Worm (Caenorhabditis elegans) whole organism, L4 larva: Measurements from ENCODE around the gene dos-3.

Source experiments
- F10B5.3 ChIP-seq: sonication (generic microtip); optimal IDR thresholded peaks from 2 replicates; lab custom pipeline; 2016; ENCODE audit warnings: mild to moderate bottlenecking, missing genetic modification characterization, missing compliant biosample characterization
- F37D6.2 ChIP-seq: sonication (generic microtip); optimal IDR thresholded peaks from 2 replicates; lab custom pipeline; 2016; ENCODE audit warnings: mild to moderate bottlenecking, missing genetic modification characterization, missing compliant biosample characterization
- F49E8.2 ChIP-seq: sonication (generic microtip); optimal IDR thresholded peaks from 2 replicates; lab custom pipeline; 2016; ENCODE audit warnings: missing compliant biosample characterization, mild to moderate bottlenecking, missing genetic modification characterization, borderline replicate concordance
- T26A8.4 ChIP-seq: fragments of 200-800 bp; sonication (Bioruptor generic); IDR thresholded peaks from 2 replicates; pipeline ENCODE4 v1.3.6; 2022; ENCODE audit warnings: missing genetic modification characterization, missing compliant biosample characterization
- Y75B8A.6 ChIP-seq: fragments of 200-800 bp; sonication (Bioruptor generic); IDR thresholded peaks from 2 replicates; pipeline ENCODE4 v1.3.6; 2022; ENCODE audit warnings: missing genetic modification reagents, missing genetic modification characterization, missing compliant biosample characterization
- ZK337.2 ChIP-seq: fragments of 200-800 bp; sonication (Bioruptor generic); IDR thresholded peaks from 2 replicates; pipeline ENCODE4 v1.3.6; 2022; ENCODE audit warnings: missing genetic modification reagents, missing genetic modification characterization, missing compliant biosample characterization
- aha-1 ChIP-seq: fragments of 150-350 bp; peaks from one replicate; lab custom pipeline; 2014; ENCODE audit warnings: missing biosample characterization, missing genetic modification characterization
- ceh-44 ChIP-seq: fragments of 200-800 bp; sonication (Bioruptor generic); IDR thresholded peaks from 2 replicates; pipeline ENCODE4 v1.3.6; 2022; ENCODE audit warnings: missing genetic modification reagents, missing genetic modification characterization, missing compliant biosample characterization
- ceh-62 ChIP-seq: sonication (generic microtip); optimal IDR thresholded peaks from 2 replicates; lab custom pipeline; 2017; ENCODE audit warnings: missing biosample characterization, missing genetic modification characterization
- ces-1 ChIP-seq: fragments of 150-350 bp; sonication (generic microtip); optimal IDR thresholded peaks from 4 replicates; lab custom pipeline; 2014; ENCODE audit warnings: missing biosample characterization, missing genetic modification reagents, missing genetic modification characterization
- cey-2 ChIP-seq: sonication (generic microtip); optimal IDR thresholded peaks from 3 replicates; lab custom pipeline; 2017; ENCODE audit warnings: missing genetic modification characterization, mild to moderate bottlenecking, missing compliant biosample characterization, antibody characterized with exemption, borderline replicate concordance; ENCODE audit not compliant: insufficient read depth
- ctbp-1 ChIP-seq: fragments of 200-800 bp; sonication (Bioruptor generic); IDR thresholded peaks from 2 replicates; pipeline ENCODE4 v1.3.6; 2022; ENCODE audit warnings: missing genetic modification reagents, missing genetic modification characterization, missing compliant biosample characterization
- daf-19 ChIP-seq: fragments of 200-800 bp; sonication (Bioruptor generic); conservative IDR thresholded peaks from 2 replicates; pipeline ENCODE4 v1.3.6; 2022; ENCODE audit warnings: missing genetic modification characterization, missing compliant biosample characterization
- dmd-8 ChIP-seq: fragments of 200-800 bp; sonication (Bioruptor generic); IDR thresholded peaks from 2 replicates; pipeline ENCODE4 v1.3.6; 2022; ENCODE audit warnings: missing genetic modification characterization, missing compliant biosample characterization
- dpl-1 ChIP-seq: fragments of 150-350 bp; optimal IDR thresholded peaks from 2 replicates; lab custom pipeline; 2014; ENCODE audit warnings: missing biosample characterization, missing genetic modification reagents, missing genetic modification characterization
- dve-1 ChIP-seq: sonication (generic microtip); optimal IDR thresholded peaks from 2 replicates; lab custom pipeline; 2017; ENCODE audit warnings: antibody characterized with exemption, mild to moderate bottlenecking, missing genetic modification characterization, missing compliant biosample characterization; ENCODE audit not compliant: insufficient read depth
- gei-8 ChIP-seq: fragments of 200-800 bp; sonication (Bioruptor generic); optimal IDR thresholded peaks from 2 replicates; lab custom pipeline; 2018; ENCODE audit warnings: mild to moderate bottlenecking, missing genetic modification characterization, missing compliant biosample characterization
- hlh-30 ChIP-seq: sonication (generic microtip); optimal IDR thresholded peaks from 2 replicates; lab custom pipeline; 2017; ENCODE audit warnings: antibody characterized with exemption, mild to moderate bottlenecking, missing genetic modification characterization, missing compliant biosample characterization; ENCODE audit not compliant: insufficient read depth
- hmg-1.1 ChIP-seq: fragments of 200-800 bp; sonication (Bioruptor generic); IDR thresholded peaks from 2 replicates; pipeline ENCODE4 v1.3.6; 2022; ENCODE audit warnings: missing genetic modification reagents, missing genetic modification characterization, missing compliant biosample characterization
- lin-39 ChIP-seq: fragments of 150-350 bp; optimal IDR thresholded peaks from 2 replicates; lab custom pipeline; 2014; ENCODE audit warnings: missing biosample characterization, missing genetic modification reagents, missing genetic modification characterization
- lir-3 ChIP-seq: sonication (generic microtip); optimal IDR thresholded peaks from 2 replicates; lab custom pipeline; 2016; ENCODE audit warnings: mild to moderate bottlenecking, missing genetic modification characterization, missing compliant biosample characterization
- lsy-2 ChIP-seq, 2 experiments: fragments of 150-350 bp in 1 of 2; sonication (generic microtip) in 1 of 2; optimal IDR thresholded peaks; 2 replicates each; lab custom pipeline; 2014 to 2017; ENCODE audit warnings: missing biosample characterization in 2 of 2, missing genetic modification characterization in 2 of 2
- madf-5 ChIP-seq, 2 experiments: fragments of 200-800 bp; sonication (Bioruptor generic); IDR thresholded peaks; 2 replicates each; pipeline ENCODE4 v1.3.6; 2022; ENCODE audit warnings: missing compliant biosample characterization in 2 of 2, missing genetic modification characterization in 2 of 2
- mdt-29 ChIP-seq: fragments of 200-800 bp; sonication (Bioruptor generic); IDR thresholded peaks from 2 replicates; pipeline ENCODE4 v1.3.6; 2022; ENCODE audit warnings: missing genetic modification reagents, missing genetic modification characterization, missing compliant biosample characterization
- mxl-3 ChIP-seq: fragments of 200-800 bp; sonication (Bioruptor generic); optimal IDR thresholded peaks from 2 replicates; lab custom pipeline; 2018; ENCODE audit warnings: mild to moderate bottlenecking, missing genetic modification characterization, missing compliant biosample characterization
- nhr-10 ChIP-seq: fragments of 150-350 bp; optimal IDR thresholded peaks from 2 replicates; lab custom pipeline; 2014; ENCODE audit warnings: missing biosample characterization, missing genetic modification characterization
- nhr-102 ChIP-seq: sonication (generic microtip); optimal IDR thresholded peaks from 2 replicates; lab custom pipeline; 2016; ENCODE audit warnings: mild to moderate bottlenecking, missing genetic modification characterization, moderate library complexity, missing compliant biosample characterization
- nhr-11 ChIP-seq: fragments of 150-350 bp; optimal IDR thresholded peaks from 2 replicates; lab custom pipeline; 2014; ENCODE audit warnings: missing biosample characterization, missing genetic modification characterization
- nhr-111 ChIP-seq: fragments of 200-800 bp; sonication (Bioruptor generic); optimal IDR thresholded peaks from 2 replicates; lab custom pipeline; 2018; ENCODE audit warnings: mild to moderate bottlenecking, missing genetic modification characterization, missing compliant biosample characterization
- nhr-41 ChIP-seq: fragments of 200-800 bp; sonication (Bioruptor generic); IDR thresholded peaks from 2 replicates; pipeline ENCODE4 v1.3.6; 2022; ENCODE audit warnings: missing genetic modification reagents, missing genetic modification characterization, missing compliant biosample characterization
- nhr-42 ChIP-seq: fragments of 200-800 bp; sonication (Bioruptor generic); IDR thresholded peaks from 2 replicates; pipeline ENCODE4 v1.3.6; 2022; ENCODE audit warnings: missing genetic modification characterization, missing compliant biosample characterization
- nhr-6 ChIP-seq: fragments of 150-350 bp; optimal IDR thresholded peaks from 2 replicates; lab custom pipeline; 2014; ENCODE audit warnings: missing biosample characterization, missing genetic modification characterization
- nhr-77 ChIP-seq: fragments of 150-350 bp; optimal IDR thresholded peaks from 2 replicates; lab custom pipeline; 2014; ENCODE audit warnings: missing biosample characterization, missing genetic modification characterization
- pha-4 ChIP-seq, 2 experiments: fragments of 150-350 bp in 1 of 2; fragments of 200-800 bp in 1 of 2; sonication (Bioruptor generic) in 1 of 2; IDR thresholded peaks in 1 of 2; optimal IDR thresholded peaks in 1 of 2; 2 replicates each; pipeline versions ENCODE4 v1.3.6 to Lab custom; 2014 to 2022; ENCODE audit warnings: missing genetic modification characterization in 2 of 2, missing genetic modification reagents in 2 of 2, missing biosample characterization in 1 of 2, missing compliant biosample characterization in 1 of 2
- set-16 ChIP-seq: fragments of 200-800 bp; sonication (Bioruptor generic); IDR thresholded peaks from 2 replicates; pipeline ENCODE4 v1.3.6; 2022; ENCODE audit warnings: missing genetic modification reagents, missing genetic modification characterization, missing compliant biosample characterization
- skn-1 ChIP-seq: fragments of 150-350 bp; optimal IDR thresholded peaks from 2 replicates; lab custom pipeline; 2014; ENCODE audit warnings: missing biosample characterization, missing genetic modification characterization
- snpc-4 ChIP-seq: fragments of 150-350 bp; optimal IDR thresholded peaks from 2 replicates; lab custom pipeline; 2014; ENCODE audit warnings: missing biosample characterization, missing genetic modification characterization
- spr-1 ChIP-seq: sonication (generic microtip); optimal IDR thresholded peaks from 2 replicates; lab custom pipeline; 2016; ENCODE audit warnings: mild to moderate bottlenecking, missing genetic modification characterization, missing compliant biosample characterization
- tra-1 ChIP-seq: fragments of 200-800 bp; sonication (Bioruptor generic); IDR thresholded peaks from 2 replicates; pipeline ENCODE4 v1.3.6; 2022; ENCODE audit warnings: missing genetic modification reagents, missing genetic modification characterization, missing compliant biosample characterization
- unc-130 ChIP-seq: sonication (generic microtip); optimal IDR thresholded peaks from 2 replicates; lab custom pipeline; 2016; ENCODE audit warnings: missing genetic modification reagents, missing genetic modification characterization, missing compliant biosample characterization
- unc-39 ChIP-seq: sonication (generic microtip); optimal IDR thresholded peaks from 2 replicates; lab custom pipeline; 2017; ENCODE audit warnings: missing biosample characterization, missing genetic modification characterization
- zip-11 ChIP-seq: fragments of 200-800 bp; sonication (Bioruptor generic); IDR thresholded peaks from 2 replicates; pipeline ENCODE4 v1.3.6; 2022; ENCODE audit warnings: missing genetic modification characterization, missing compliant biosample characterization
- zip-2 ChIP-seq: fragments of 150-350 bp; optimal IDR thresholded peaks from 2 replicates; lab custom pipeline; 2014; ENCODE audit warnings: missing biosample characterization, missing genetic modification characterization

Gene dos-3

DNA sequence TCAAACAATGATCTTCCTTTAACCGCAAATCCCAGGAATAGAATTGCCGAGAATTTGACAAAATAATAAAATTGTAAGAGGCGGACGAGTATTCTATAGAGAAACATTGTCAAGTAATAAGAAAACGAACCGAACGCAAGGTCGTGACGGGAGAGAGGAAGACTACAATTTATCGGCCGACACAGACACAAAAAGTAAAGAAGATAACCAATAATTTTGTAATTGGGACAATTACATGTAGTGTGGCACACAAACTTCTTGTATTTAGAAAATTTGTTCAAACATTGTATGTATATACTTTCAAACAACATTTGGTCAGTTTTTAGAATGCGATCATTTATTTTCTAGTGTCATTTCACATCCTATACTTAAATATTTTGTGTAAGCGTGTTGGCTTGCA, 7.4 kb downstream of the dos-3 start, which contains the start of gene ceeh-1 (continued):
- TF ChIP-seq set-16 (GFP tag; lab: Robert Waterston, UW) (no peak), ZK337.2 (no peak), lir-3 (tag; lab: Kevin White, UChicago) (no peak), nhr-10 (tag; lab: Kevin White, UChicago) (no peak), ctbp-1 (no peak), T26A8.4 (GFP tag; lab: Robert Waterston, UW) (no peak), F49E8.2 (tag; lab: Kevin White, UChicago) (no peak), hlh-30 (tag; lab: Kevin White, UChicago) (no peak), daf-19 (GFP tag; lab: Robert Waterston, UW) (no peak), dpl-1 (no peak), zip-11 (GFP tag; lab: Robert Waterston, UW) (no peak), snpc-4 (tag; lab: Kevin White, UChicago) (no peak), madf-5 (GFP tag; IDR thresholded peaks at IDR 0.05; lab: Robert Waterston, UW) (no peak), skn-1 (tag; lab: Kevin White, UChicago) (no peak), pha-4 (GFP tag; IDR thresholded peaks at IDR 0.05; lab: Robert Waterston, UW) (no peak), pha-4 (tag; optimal IDR thresholded peaks at IDR 0.05; lab: Kevin White, UChicago) (no peak), ceh-62 (no peak)
- TF ChIP-seq, all 104 proteins: peak for 8

DNA sequence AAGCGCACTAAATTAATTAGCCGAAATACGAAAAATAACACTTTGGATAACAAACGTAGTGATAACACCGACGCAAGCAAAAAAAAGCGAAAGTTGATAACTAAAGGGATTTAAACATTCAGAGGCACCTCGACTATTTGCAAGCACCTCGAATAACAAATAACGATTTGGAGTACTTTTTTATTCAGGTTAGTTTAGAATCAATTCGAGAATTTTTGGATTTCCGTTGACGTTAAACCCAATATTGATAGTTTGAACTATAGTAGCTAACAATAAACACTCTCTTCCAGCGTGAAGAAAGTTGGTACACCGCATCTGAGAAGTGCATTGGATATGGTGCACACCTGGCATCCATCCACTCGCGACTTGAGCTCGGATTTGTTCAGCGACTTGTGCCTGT, 14.1 kb downstream of the dos-3 start:
- peak; percentile 98 for TF ChIP-seq aha-1
- TF ChIP-seq ceh-44 (GFP tag; lab: Robert Waterston, UW) = no peak

DNA sequence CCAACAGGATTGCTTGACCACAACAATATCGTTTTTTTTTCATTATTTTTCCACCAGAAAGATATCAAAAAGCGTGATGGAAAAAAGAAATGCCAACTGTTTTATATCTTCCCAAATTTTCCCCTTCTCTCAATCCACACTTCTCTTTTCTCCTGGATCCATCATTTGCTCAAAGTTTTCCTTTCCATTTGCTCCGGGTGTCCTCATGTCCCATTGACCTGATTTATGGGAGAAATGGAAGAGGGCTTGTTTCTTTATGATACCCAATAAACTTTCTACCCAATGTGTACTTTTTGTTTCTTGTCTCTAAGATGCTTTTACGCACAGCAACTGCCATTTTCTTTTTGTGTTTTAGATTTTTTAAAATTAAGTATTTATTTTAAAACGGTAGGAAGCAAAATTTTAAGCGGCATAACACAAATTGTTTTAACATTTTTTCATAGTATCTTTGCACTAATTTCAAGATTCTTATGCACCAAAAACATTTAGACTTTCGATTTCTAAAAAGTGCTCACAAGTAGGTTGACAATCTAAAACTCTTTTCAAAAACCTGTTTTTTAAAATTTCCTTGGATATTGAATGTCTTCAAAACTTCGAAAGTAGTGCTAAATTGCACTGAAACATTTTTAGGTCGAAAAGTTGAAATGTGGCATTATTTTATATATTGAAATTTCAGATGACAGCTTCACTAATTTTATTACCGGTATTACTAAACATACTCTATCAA, 16.7 kb downstream of the dos-3 start, which contains the start of gene clec-149:
Gene clec-149, plus strand, starts transcription at position 677 of the 727 bp plus-strand sequence.
- TF ChIP-seq nhr-77 (tag; lab: Kevin White, UChicago) (no peak), zip-2 (tag; lab: Kevin White, UChicago) (no peak), tra-1 (no peak), nhr-41 (GFP tag; lab: Robert Waterston, UW) (no peak), spr-1 (tag; lab: Kevin White, UChicago) (no peak), lir-3 (tag; lab: Kevin White, UChicago) (no peak), Y75B8A.6 (GFP tag; lab: Robert Waterston, UW) (no peak), nhr-11 (tag; lab: Kevin White, UChicago) (peak; percentile 10)

- TF ChIP-seq nhr-42 (0 out of 2 replicates have a peak, but pooled peaks have one; percentile 10), hlh-30 (tag; lab: Kevin White, UChicago) (no peak), T26A8.4 (GFP tag; lab: Robert Waterston, UW) (no peak), lsy-2 (tag; optimal IDR thresholded peaks at IDR 0.05; lab: Kevin White, UChicago) (no peak), F49E8.2 (tag; lab: Kevin White, UChicago) (no peak), ces-1 (no peak), mdt-29 (GFP tag; lab: Robert Waterston, UW) (no peak), set-16 (GFP tag; lab: Robert Waterston, UW) (peak; percentile 36; the same call in 1 of the 2 replicates)
Measured at ce11 chrIII:819313-819712, 20.1 kb downstream of the dos-3 start.

- TF ChIP-seq mxl-3 (GFP tag; lab: Kevin White, UChicago) (no peak), dmd-8 (GFP tag; lab: Robert Waterston, UW) (no peak), zip-11 (GFP tag; lab: Robert Waterston, UW) (no peak), lin-39 (tag; lab: Kevin White, UChicago) (no peak), cey-2 (no peak), nhr-6 (tag; lab: Kevin White, UChicago) (no peak), nhr-102 (no peak), hmg-1.1 (GFP tag; lab: Robert Waterston, UW) (no peak), F10B5.3 (tag; lab: Kevin White, UChicago) (no peak), F37D6.2 (tag; lab: Kevin White, UChicago) (no peak), nhr-42 (no peak), nhr-111 (GFP tag; lab: Kevin White, UChicago) (no peak), gei-8 (no peak), unc-130 (GFP tag; lab: Kevin White, UChicago) (no peak), dve-1 (tag; lab: Kevin White, UChicago) (no peak), unc-39 (tag; lab: Kevin White, UChicago) (no peak)
- TF ChIP-seq, all 104 proteins: peak for 0
Measured at ce11 chrIII:815845-816244, 23.5 kb downstream of the dos-3 start, which contains the start of gene dac-1. dac-1 (plus strand) TSS chrIII:816145.
